Worm (Caenorhabditis elegans) whole organism, L1 larva: Measurements from ENCODE around the gene F13B12.3.
A peak's percentile ranks its signal among the peaks of the same experiment; 100 is the strongest.

Source experiments
- C04F5.9 ChIP-seq: sonication (generic microtip); optimal IDR thresholded peaks from 2 replicates; lab custom pipeline; 2016; ENCODE audit warnings: missing genetic modification characterization, missing compliant biosample characterization
- C34B4.2 ChIP-seq: sonication (generic microtip); optimal IDR thresholded peaks from 2 replicates; lab custom pipeline; 2017; ENCODE audit warnings: mild to moderate bottlenecking, missing genetic modification characterization, missing compliant biosample characterization
- F16B12.6 ChIP-seq: fragments of 150-350 bp; optimal IDR thresholded peaks from 2 replicates; lab custom pipeline; 2014; ENCODE audit warnings: missing biosample characterization, missing genetic modification characterization
- blmp-1 ChIP-seq: fragments of 150-350 bp; optimal IDR thresholded peaks from 2 replicates; lab custom pipeline; 2014; ENCODE audit warnings: missing biosample characterization, missing genetic modification characterization
- ceh-8 ChIP-seq: fragments of 200-800 bp; sonication (Bioruptor generic); optimal IDR thresholded peaks from 2 replicates; lab custom pipeline; 2018; ENCODE audit warnings: mild to moderate bottlenecking, missing genetic modification characterization, moderate library complexity, missing compliant biosample characterization
- ces-1 ChIP-seq: fragments of 150-350 bp; optimal IDR thresholded peaks from 2 replicates; lab custom pipeline; 2014; ENCODE audit warnings: missing biosample characterization, missing genetic modification reagents, missing genetic modification characterization
- dpl-1 ChIP-seq, 3 experiments: fragments of 150-350 bp in 2 of 3; sonication (generic microtip) in 1 of 3; optimal IDR thresholded peaks; 2 replicates each; lab custom pipeline; 2014 to 2017; ENCODE audit warnings: missing biosample characterization in 3 of 3, missing genetic modification characterization in 3 of 3, missing genetic modification reagents in 3 of 3
- dsc-1 ChIP-seq: sonication (generic microtip); optimal IDR thresholded peaks from 2 replicates; lab custom pipeline; 2016; ENCODE audit warnings: mild to moderate bottlenecking, missing genetic modification characterization, missing compliant biosample characterization
- efl-1 ChIP-seq, 4 experiments: fragments of 150-350 bp; optimal IDR thresholded peaks in 3 of 4; peaks in 1 of 4; 1 replicate in 1 of 4; 2 replicates in 3 of 4; lab custom pipeline; 2014; ENCODE audit warnings: missing biosample characterization in 2 of 4, missing genetic modification characterization in 2 of 4, missing genetic modification reagents in 2 of 4
- egl-13 ChIP-seq: sonication (generic microtip); optimal IDR thresholded peaks from 2 replicates; lab custom pipeline; 2016; ENCODE audit warnings: missing genotype, missing genetic modification reagents, missing genetic modification characterization, missing compliant biosample characterization
- elt-2 ChIP-seq: sonication (generic microtip); optimal IDR thresholded peaks from 2 replicates; lab custom pipeline; 2016; ENCODE audit warnings: missing genetic modification characterization, mild to moderate bottlenecking, inconsistent platforms, missing compliant biosample characterization, missing genetic modification reagents
- elt-3 ChIP-seq, 6 experiments: fragments of 150-350 bp in 1 of 6; sonication (generic microtip); optimal IDR thresholded peaks; 2 replicates each; lab custom pipeline; 2017 to 2018; ENCODE audit warnings: missing biosample characterization in 6 of 6, missing genetic modification characterization in 6 of 6, inconsistent platforms in 1 of 6
- ets-5 ChIP-seq: fragments of 200-800 bp; sonication (Bioruptor generic); IDR thresholded peaks from 2 replicates; pipeline ENCODE4 v1.3.6; 2022; ENCODE audit warnings: missing genetic modification characterization, missing compliant biosample characterization
- hpl-2 ChIP-seq: fragments of 150-350 bp; optimal IDR thresholded peaks from 2 replicates; lab custom pipeline; 2014; ENCODE audit warnings: missing biosample characterization, missing genetic modification reagents, missing genetic modification characterization
- irx-1 ChIP-seq: sonication (generic microtip); optimal IDR thresholded peaks from 2 replicates; lab custom pipeline; 2016; ENCODE audit warnings: missing genetic modification characterization, missing compliant biosample characterization
- isw-1 ChIP-seq: fragments of 200-800 bp; sonication (Bioruptor generic); IDR thresholded peaks from 2 replicates; pipeline ENCODE4 v1.3.6; 2022; ENCODE audit warnings: missing genetic modification characterization, missing compliant biosample characterization
- lin-14 ChIP-seq: fragments of 200-800 bp; sonication (Bioruptor generic); optimal IDR thresholded peaks from 2 replicates; lab custom pipeline; 2018; ENCODE audit warnings: mild to moderate bottlenecking, missing genetic modification characterization, moderate library complexity, missing compliant biosample characterization
- lin-15B ChIP-seq: fragments of 150-350 bp; sonication (generic microtip); optimal IDR thresholded peaks from 3 replicates; lab custom pipeline; 2014; ENCODE audit warnings: missing biosample characterization, missing genetic modification characterization
- lin-35 ChIP-seq, 2 experiments: fragments of 150-350 bp; optimal IDR thresholded peaks; 2 replicates each; lab custom pipeline; 2014; ENCODE audit warnings: missing biosample characterization in 2 of 2, missing genetic modification characterization in 2 of 2, missing genetic modification reagents in 2 of 2
- lin-39 ChIP-seq: fragments of 150-350 bp; optimal IDR thresholded peaks from 2 replicates; lab custom pipeline; 2014; ENCODE audit warnings: missing biosample characterization, missing genetic modification reagents, missing genetic modification characterization
- lir-3 ChIP-seq: sonication (generic microtip); optimal IDR thresholded peaks from 2 replicates; lab custom pipeline; 2016; ENCODE audit warnings: mild to moderate bottlenecking, missing genetic modification characterization, moderate library complexity, missing compliant biosample characterization; ENCODE audit not compliant: poor library complexity
- mdl-1 ChIP-seq, 2 experiments: fragments of 150-350 bp; optimal IDR thresholded peaks; 2 replicates each; lab custom pipeline; 2014 to 2017; ENCODE audit warnings: missing biosample characterization in 2 of 2, missing genetic modification characterization in 2 of 2, inconsistent platforms in 1 of 2
- mef-2 ChIP-seq: fragments of 150-350 bp; optimal IDR thresholded peaks from 2 replicates; lab custom pipeline; 2014; ENCODE audit warnings: missing biosample characterization, missing genetic modification characterization
- mep-1 ChIP-seq: fragments of 150-350 bp; optimal IDR thresholded peaks from 2 replicates; lab custom pipeline; 2014; ENCODE audit warnings: missing biosample characterization, missing genetic modification characterization
- nhr-11 ChIP-seq: fragments of 150-350 bp; optimal IDR thresholded peaks from 2 replicates; lab custom pipeline; 2014; ENCODE audit warnings: missing biosample characterization, missing genetic modification characterization
- nhr-19 ChIP-seq: fragments of 200-800 bp; sonication (Bioruptor generic); conservative IDR thresholded peaks from 2 replicates; pipeline ENCODE4 v1.3.6; 2022; ENCODE audit warnings: missing genetic modification characterization, missing compliant biosample characterization
- nhr-28 ChIP-seq: fragments of 150-350 bp; optimal IDR thresholded peaks from 2 replicates; lab custom pipeline; 2014; ENCODE audit warnings: missing biosample characterization, missing genetic modification characterization
- nhr-47 ChIP-seq: sonication (generic microtip); optimal IDR thresholded peaks from 2 replicates; lab custom pipeline; 2016; ENCODE audit warnings: mild to moderate bottlenecking, missing genetic modification characterization, moderate library complexity, missing compliant biosample characterization
- nhr-71 ChIP-seq: sonication (generic microtip); optimal IDR thresholded peaks from 2 replicates; lab custom pipeline; 2016; ENCODE audit warnings: mild to moderate bottlenecking, missing genetic modification characterization, moderate library complexity, missing compliant biosample characterization
- nhr-76 ChIP-seq: sonication (generic microtip); optimal IDR thresholded peaks from 2 replicates; lab custom pipeline; 2017; ENCODE audit warnings: missing biosample characterization, missing genetic modification characterization
- pag-3 ChIP-seq: sonication (generic microtip); optimal IDR thresholded peaks from 2 replicates; lab custom pipeline; 2017; ENCODE audit warnings: missing genetic modification characterization, mild to moderate bottlenecking, missing compliant biosample characterization, antibody characterized with exemption, borderline replicate concordance; ENCODE audit not compliant: insufficient read depth
- pqm-1 ChIP-seq: sonication (generic microtip); optimal IDR thresholded peaks from 3 replicates; lab custom pipeline; 2017; ENCODE audit warnings: missing biosample characterization, missing genetic modification characterization
- snpc-4 ChIP-seq: fragments of 150-350 bp; optimal IDR thresholded peaks from 2 replicates; lab custom pipeline; 2014; ENCODE audit warnings: missing biosample characterization, missing genetic modification characterization
- sox-4 ChIP-seq: sonication (generic microtip); optimal IDR thresholded peaks from 2 replicates; lab custom pipeline; 2016; ENCODE audit warnings: missing genetic modification characterization, missing compliant biosample characterization
- sup-37 ChIP-seq: fragments of 200-800 bp; sonication (Bioruptor generic); optimal IDR thresholded peaks from 2 replicates; lab custom pipeline; 2018; ENCODE audit warnings: mild to moderate bottlenecking, missing genetic modification characterization, missing compliant biosample characterization
- tlp-1 ChIP-seq: fragments of 150-350 bp; optimal IDR thresholded peaks from 2 replicates; lab custom pipeline; 2014; ENCODE audit warnings: missing biosample characterization, missing genetic modification characterization
- unc-86 ChIP-seq: sonication (generic microtip); optimal IDR thresholded peaks from 2 replicates; lab custom pipeline; 2016; ENCODE audit warnings: missing genetic modification characterization, missing compliant biosample characterization
- unc-98 ChIP-seq: fragments of 200-800 bp; sonication (Bioruptor generic); IDR thresholded peaks from 2 replicates; pipeline ENCODE4 v1.3.6; 2022; ENCODE audit warnings: missing genetic modification characterization, missing compliant biosample characterization
- vab-15 ChIP-seq: sonication (generic microtip); optimal IDR thresholded peaks from 2 replicates; lab custom pipeline; 2017; ENCODE audit warnings: missing genotype, mild to moderate bottlenecking, missing genetic modification characterization, missing compliant biosample characterization
- zag-1 ChIP-seq: fragments of 150-350 bp; optimal IDR thresholded peaks from 2 replicates; lab custom pipeline; 2014; ENCODE audit warnings: missing biosample characterization, missing genetic modification characterization
- zip-4 ChIP-seq: fragments of 200-800 bp; sonication (Bioruptor generic); optimal IDR thresholded peaks from 2 replicates; lab custom pipeline; 2018; ENCODE audit warnings: mild to moderate bottlenecking, missing genetic modification characterization, moderate library complexity, missing compliant biosample characterization
- ztf-4 ChIP-seq: fragments of 150-350 bp; optimal IDR thresholded peaks from 2 replicates; lab custom pipeline; 2014; ENCODE audit warnings: missing biosample characterization, missing genetic modification characterization

The F13B12.3 gene

ce11 chrIV:10429129-10429528 lies 9.8 kb upstream of the F13B12.3 start, which contains the start of gene F13B12.2:
TSS of gene F13B12.2 (minus strand) at chrIV:10429130.
- TF ChIP-seq ceh-8 (GFP tag; lab: Kevin White, UChicago): peak; percentile 91
- no peak for TF ChIP-seq lir-3
- TF ChIP-seq elt-2 (tag; lab: Kevin White, UChicago): peak; percentile 6
- TF ChIP-seq lin-14 (GFP tag; lab: Kevin White, UChicago): peak; percentile 12

ce11 chrIV:10430507-10430906 lies 8.4 kb upstream of the F13B12.3 start:
- TF ChIP-seq vab-15: no peak
- TF ChIP-seq mef-2 (tag; lab: Kevin White, UChicago): no peak
- no peak for TF ChIP-seq ces-1
- no peak for TF ChIP-seq isw-1 (GFP tag; lab: Robert Waterston, UW)
- TF ChIP-seq nhr-76 (tag; lab: Kevin White, UChicago): no peak
- no peak for TF ChIP-seq nhr-47 (tag; lab: Kevin White, UChicago)
- TF ChIP-seq lin-39 (tag; lab: Kevin White, UChicago): no peak
- TF ChIP-seq pag-3 (tag; lab: Kevin White, UChicago): no peak
- peak; percentile 64 for TF ChIP-seq dsc-1 (tag; lab: Kevin White, UChicago)
- no peak for TF ChIP-seq zag-1 (tag; lab: Kevin White, UChicago)
- TF ChIP-seq nhr-19: no peak
- no peak for TF ChIP-seq elt-3 (tag; optimal IDR thresholded peaks at IDR 0.05; lab: Kevin White, UChicago)
- TF ChIP-seq hpl-2: no peak
- no peak for TF ChIP-seq lin-35 (GFP tag; optimal IDR thresholded peaks at IDR 0.05; lab: Kevin White, UChicago)
- no peak for TF ChIP-seq nhr-11 (tag; lab: Kevin White, UChicago)
- peak; percentile 65 for TF ChIP-seq sox-4
- TF ChIP-seq nhr-28 (tag; lab: Kevin White, UChicago): no peak
- no peak for TF ChIP-seq C34B4.2
- TF ChIP-seq, all 84 proteins: peak for 2

- TF ChIP-seq unc-98 (GFP tag; lab: Robert Waterston, UW): no peak
Measured at ce11 chrIV:10436401-10436800, 2.5 kb upstream of the F13B12.3 start, which contains the start of gene ins-1. TSS of gene ins-1 (plus strand) at chrIV:10436701.

ce11 chrIV:10437114-10437513 lies 1.8 kb upstream of the F13B12.3 start:
- TF ChIP-seq ceh-8 (GFP tag; lab: Kevin White, UChicago): peak; percentile 92
- TF ChIP-seq snpc-4: no peak
- TF ChIP-seq unc-86 (tag; lab: Kevin White, UChicago): no peak
- peak; percentile 44 for TF ChIP-seq nhr-71 (tag; lab: Kevin White, UChicago)
- no peak for TF ChIP-seq irx-1

- TF ChIP-seq ets-5 (no peak), sox-4 (no peak), C04F5.9 (tag; lab: Kevin White, UChicago) (no peak), lin-14 (GFP tag; lab: Kevin White, UChicago) (no peak), efl-1 (optimal IDR thresholded peaks at IDR 0.05; lab: Kevin White, UChicago) (no peak), efl-1 (GFP tag; optimal IDR thresholded peaks at IDR 0.05 in 1 of 2; lab: Kevin White, UChicago) (peak in 1 of 2 experiments; percentile 71)
Measured at ce11 chrIV:10442904-10443303, 4.0 kb downstream of the F13B12.3 start.

- TF ChIP-seq dpl-1 (GFP tag; optimal IDR thresholded peaks at IDR 0.05; lab: Kevin White, UChicago) (no peak), ceh-8 (GFP tag; lab: Kevin White, UChicago) (no peak), mep-1 (tag; lab: Kevin White, UChicago) (no peak), lin-15B (tag; lab: Kevin White, UChicago) (no peak), lin-14 (GFP tag; lab: Kevin White, UChicago) (no peak), egl-13 (tag; lab: Kevin White, UChicago) (no peak), tlp-1 (tag; lab: Kevin White, UChicago) (no peak), nhr-11 (tag; lab: Kevin White, UChicago) (no peak), elt-2 (tag; lab: Kevin White, UChicago) (no peak), F16B12.6 (tag; lab: Kevin White, UChicago) (no peak), vab-15 (no peak), mef-2 (tag; lab: Kevin White, UChicago) (no peak), zip-4 (GFP tag; lab: Kevin White, UChicago) (no peak), ztf-4 (no peak), mdl-1 (tag; optimal IDR thresholded peaks at IDR 0.05; lab: Kevin White, UChicago) (no peak), blmp-1 (no peak), sup-37 (no peak), hpl-2 (no peak), pqm-1 (tag; lab: Kevin White, UChicago) (no peak)
Measured at ce11 chrIV:10443510-10443909, 4.6 kb downstream of the F13B12.3 start, which contains the start of gene F13B12.7. TSS of gene F13B12.7 (plus strand) at chrIV:10443810.
